Worm (Caenorhabditis elegans) whole organism, L1 larva: ENCODE data around the gene aat-6.
A peak's percentile ranks its signal among the peaks of the same experiment; 100 is the strongest.

Source experiments
- C16A3.4 ChIP-seq: fragments of 150-350 bp; optimal IDR thresholded peaks from 2 replicates; lab custom pipeline; 2014; ENCODE audit warnings: missing biosample characterization, missing genetic modification characterization
- C34B4.2 ChIP-seq: sonication (generic microtip); optimal IDR thresholded peaks from 2 replicates; lab custom pipeline; 2017; ENCODE audit warnings: mild to moderate bottlenecking, missing genetic modification characterization, missing compliant biosample characterization
- Y116A8C.19 ChIP-seq: sonication (generic microtip); optimal IDR thresholded peaks from 2 replicates; lab custom pipeline; 2016; ENCODE audit warnings: missing compliant biosample characterization, missing genetic modification characterization, borderline replicate concordance
- aha-1 ChIP-seq: fragments of 150-350 bp; optimal IDR thresholded peaks from 2 replicates; lab custom pipeline; 2014; ENCODE audit warnings: missing biosample characterization, missing genetic modification characterization
- blmp-1 ChIP-seq: fragments of 150-350 bp; optimal IDR thresholded peaks from 2 replicates; lab custom pipeline; 2014; ENCODE audit warnings: missing biosample characterization, missing genetic modification characterization
- ceh-63 ChIP-seq: fragments of 200-800 bp; sonication (Bioruptor generic); optimal IDR thresholded peaks from 2 replicates; lab custom pipeline; 2018; ENCODE audit warnings: mild to moderate bottlenecking, missing genetic modification characterization, missing compliant biosample characterization
- ceh-82 ChIP-seq, 3 experiments: fragments of 150-350 bp in 1 of 3; sonication (generic microtip) in 2 of 3; optimal IDR thresholded peaks; 2 replicates each; lab custom pipeline; 2014 to 2017; ENCODE audit warnings: missing biosample characterization in 3 of 3, missing genetic modification characterization in 3 of 3
- dpl-1 ChIP-seq, 3 experiments: fragments of 150-350 bp in 2 of 3; sonication (generic microtip) in 1 of 3; optimal IDR thresholded peaks; 2 replicates each; lab custom pipeline; 2014 to 2017; ENCODE audit warnings: missing biosample characterization in 3 of 3, missing genetic modification characterization in 3 of 3, missing genetic modification reagents in 3 of 3
- efl-1 ChIP-seq, 4 experiments: fragments of 150-350 bp; optimal IDR thresholded peaks in 3 of 4; peaks in 1 of 4; 1 replicate in 1 of 4; 2 replicates in 3 of 4; lab custom pipeline; 2014; ENCODE audit warnings: missing biosample characterization in 2 of 4, missing genetic modification characterization in 2 of 4, missing genetic modification reagents in 2 of 4
- egl-27 ChIP-seq, 2 experiments: fragments of 150-350 bp in 1 of 2; sonication (generic microtip); optimal IDR thresholded peaks; 3 replicates each; lab custom pipeline; 2017 to 2018; ENCODE audit warnings: missing biosample characterization in 2 of 2, missing genetic modification characterization in 2 of 2, missing genetic modification reagents in 2 of 2
- ets-5 ChIP-seq: fragments of 200-800 bp; sonication (Bioruptor generic); IDR thresholded peaks from 2 replicates; pipeline ENCODE4 v1.3.6; 2022; ENCODE audit warnings: missing genetic modification characterization, missing compliant biosample characterization
- fkh-4 ChIP-seq: sonication (generic microtip); optimal IDR thresholded peaks from 2 replicates; lab custom pipeline; 2016; ENCODE audit warnings: missing compliant biosample characterization, missing genetic modification characterization, borderline replicate concordance
- fos-1 ChIP-seq: fragments of 150-350 bp; optimal IDR thresholded peaks from 2 replicates; lab custom pipeline; 2014; ENCODE audit warnings: missing biosample characterization, missing genetic modification characterization
- grh-1 ChIP-seq: fragments of 200-800 bp; sonication (Bioruptor generic); IDR thresholded peaks from 2 replicates; pipeline ENCODE4 v1.3.6; 2022; ENCODE audit warnings: missing genetic modification reagents, missing genetic modification characterization, missing compliant biosample characterization
- hlh-17 ChIP-seq: fragments of 200-800 bp; sonication (Bioruptor generic); optimal IDR thresholded peaks from 2 replicates; lab custom pipeline; 2018; ENCODE audit warnings: missing genetic modification characterization, mild to moderate bottlenecking, missing compliant biosample characterization, moderate library complexity, borderline replicate concordance
- hlh-4 ChIP-seq: sonication (generic microtip); optimal IDR thresholded peaks from 2 replicates; lab custom pipeline; 2016; ENCODE audit warnings: mild to moderate bottlenecking, missing genetic modification characterization, missing compliant biosample characterization
- hpl-2 ChIP-seq: fragments of 150-350 bp; optimal IDR thresholded peaks from 2 replicates; lab custom pipeline; 2014; ENCODE audit warnings: missing biosample characterization, missing genetic modification reagents, missing genetic modification characterization
- irx-1 ChIP-seq: sonication (generic microtip); optimal IDR thresholded peaks from 2 replicates; lab custom pipeline; 2016; ENCODE audit warnings: missing genetic modification characterization, missing compliant biosample characterization
- isw-1 ChIP-seq: fragments of 200-800 bp; sonication (Bioruptor generic); IDR thresholded peaks from 2 replicates; pipeline ENCODE4 v1.3.6; 2022; ENCODE audit warnings: missing genetic modification characterization, missing compliant biosample characterization
- lin-14 ChIP-seq: fragments of 200-800 bp; sonication (Bioruptor generic); optimal IDR thresholded peaks from 2 replicates; lab custom pipeline; 2018; ENCODE audit warnings: mild to moderate bottlenecking, missing genetic modification characterization, moderate library complexity, missing compliant biosample characterization
- lin-15B ChIP-seq: fragments of 150-350 bp; sonication (generic microtip); optimal IDR thresholded peaks from 3 replicates; lab custom pipeline; 2014; ENCODE audit warnings: missing biosample characterization, missing genetic modification characterization
- lin-35 ChIP-seq, 2 experiments: fragments of 150-350 bp; optimal IDR thresholded peaks; 2 replicates each; lab custom pipeline; 2014; ENCODE audit warnings: missing biosample characterization in 2 of 2, missing genetic modification characterization in 2 of 2, missing genetic modification reagents in 2 of 2
- lir-3 ChIP-seq: sonication (generic microtip); optimal IDR thresholded peaks from 2 replicates; lab custom pipeline; 2016; ENCODE audit warnings: mild to moderate bottlenecking, missing genetic modification characterization, moderate library complexity, missing compliant biosample characterization; ENCODE audit not compliant: poor library complexity
- lsy-2 ChIP-seq, 2 experiments: fragments of 150-350 bp; optimal IDR thresholded peaks; 2 replicates each; lab custom pipeline; 2014; ENCODE audit warnings: missing biosample characterization in 2 of 2, missing genetic modification characterization in 2 of 2
- mep-1 ChIP-seq: fragments of 150-350 bp; optimal IDR thresholded peaks from 2 replicates; lab custom pipeline; 2014; ENCODE audit warnings: missing biosample characterization, missing genetic modification characterization
- nhr-12 ChIP-seq: sonication (generic microtip); optimal IDR thresholded peaks from 2 replicates; lab custom pipeline; 2017; ENCODE audit warnings: missing biosample characterization, missing genetic modification characterization
- nhr-237 ChIP-seq: fragments of 150-350 bp; optimal IDR thresholded peaks from 2 replicates; lab custom pipeline; 2014; ENCODE audit warnings: missing biosample characterization, missing genetic modification characterization
- nhr-77 ChIP-seq: fragments of 150-350 bp; optimal IDR thresholded peaks from 2 replicates; lab custom pipeline; 2014; ENCODE audit warnings: missing biosample characterization, missing genetic modification characterization
- nhr-84 ChIP-seq: sonication (generic microtip); optimal IDR thresholded peaks from 2 replicates; lab custom pipeline; 2017; ENCODE audit warnings: missing biosample characterization, missing genetic modification characterization
- nhr-85 ChIP-seq: sonication (generic microtip); peaks from one replicate; lab custom pipeline; 2016; ENCODE audit warnings: missing genetic modification characterization, inconsistent platforms, missing compliant biosample characterization
- nhr-90 ChIP-seq: sonication (generic microtip); optimal IDR thresholded peaks from 2 replicates; lab custom pipeline; 2016; ENCODE audit warnings: mild to moderate bottlenecking, missing genetic modification characterization, missing compliant biosample characterization; ENCODE audit not compliant: poor library complexity
- pax-3 ChIP-seq: fragments of 200-800 bp; sonication (Bioruptor generic); optimal IDR thresholded peaks from 2 replicates; lab custom pipeline; 2018; ENCODE audit warnings: mild to moderate bottlenecking, missing genetic modification characterization, moderate library complexity, missing compliant biosample characterization
- snpc-4 ChIP-seq: fragments of 150-350 bp; optimal IDR thresholded peaks from 2 replicates; lab custom pipeline; 2014; ENCODE audit warnings: missing biosample characterization, missing genetic modification characterization
- tbx-2 ChIP-seq: sonication (generic microtip); optimal IDR thresholded peaks from 2 replicates; lab custom pipeline; 2016; ENCODE audit warnings: missing genetic modification characterization, missing compliant biosample characterization
- xbp-1 ChIP-seq: sonication (generic microtip); optimal IDR thresholded peaks from 2 replicates; lab custom pipeline; 2016; ENCODE audit warnings: missing genetic modification characterization, missing compliant biosample characterization
- zip-4 ChIP-seq: fragments of 200-800 bp; sonication (Bioruptor generic); optimal IDR thresholded peaks from 2 replicates; lab custom pipeline; 2018; ENCODE audit warnings: mild to moderate bottlenecking, missing genetic modification characterization, moderate library complexity, missing compliant biosample characterization

The aat-6 gene

ce11 chrV:11503081-11503751 lies 32.8 kb upstream of the aat-6 start, which contains the start of gene C55A6.12:
C55A6.12 (minus strand) TSS chrV:11503131.
- TF ChIP-seq lsy-2 (tag; optimal IDR thresholded peaks at IDR 0.05; lab: Kevin White, UChicago) = peak in 1 of 2 experiments; percentile 24
- TF ChIP-seq pax-3 = no peak
- peak in 1 of 2 experiments; percentile 74 for TF ChIP-seq efl-1 (optimal IDR thresholded peaks at IDR 0.05; lab: Kevin White, UChicago)
- TF ChIP-seq efl-1 (GFP tag; optimal IDR thresholded peaks at IDR 0.05 in 1 of 2; lab: Kevin White, UChicago) = peak; percentile 77 to 96
- TF ChIP-seq lin-35 (GFP tag; optimal IDR thresholded peaks at IDR 0.05; lab: Kevin White, UChicago) = peak; percentile 25 to 77
- TF ChIP-seq xbp-1 (tag; lab: Kevin White, UChicago) = peak; percentile 48
- no peak for TF ChIP-seq fkh-4
- TF ChIP-seq grh-1 = peak; percentile 49; the same call in 1 of the 2 replicates
- TF ChIP-seq nhr-84 = no peak
- TF ChIP-seq nhr-85 (tag; lab: Kevin White, UChicago) = peak; percentile 28
- no peak for TF ChIP-seq egl-27 (tag; optimal IDR thresholded peaks at IDR 0.05; lab: Kevin White, UChicago)
- peak; percentile 27 to 68 (median 65) for TF ChIP-seq dpl-1 (GFP tag; optimal IDR thresholded peaks at IDR 0.05; lab: Kevin White, UChicago)

ce11 chrV:11500980-11501379 lies 30.5 kb upstream of the aat-6 start:
- no peak for TF ChIP-seq efl-1 (optimal IDR thresholded peaks at IDR 0.05; lab: Kevin White, UChicago)
- peak in 1 of 2 experiments; percentile 64 for TF ChIP-seq efl-1 (GFP tag; optimal IDR thresholded peaks at IDR 0.05 in 1 of 2; lab: Kevin White, UChicago)
- no peak for TF ChIP-seq ets-5 (GFP tag; lab: Robert Waterston, UW)
- no peak for TF ChIP-seq fos-1 (tag; lab: Kevin White, UChicago)
- peak; percentile 33 for TF ChIP-seq blmp-1 (tag; lab: Kevin White, UChicago)

ce11 chrV:11499786-11500185 lies 29.3 kb upstream of the aat-6 start:
- TF ChIP-seq fos-1 (tag; lab: Kevin White, UChicago) = no peak
- TF ChIP-seq snpc-4 (tag; lab: Kevin White, UChicago) = no peak
- TF ChIP-seq lin-14 (GFP tag; lab: Kevin White, UChicago) = peak; percentile 48
- TF ChIP-seq nhr-12 (tag; lab: Kevin White, UChicago) = no peak
- TF ChIP-seq nhr-77 = no peak
- no peak for TF ChIP-seq tbx-2
- no peak for TF ChIP-seq isw-1 (GFP tag; lab: Robert Waterston, UW)
- no peak for TF ChIP-seq pax-3
- no peak for TF ChIP-seq hlh-4 (tag; lab: Kevin White, UChicago)
- TF ChIP-seq hlh-17 (GFP tag; lab: Kevin White, UChicago) = no peak
- TF ChIP-seq lin-35 (GFP tag; optimal IDR thresholded peaks at IDR 0.05; lab: Kevin White, UChicago) = no peak
- no peak for TF ChIP-seq aha-1
- peak; percentile 40 for TF ChIP-seq blmp-1 (tag; lab: Kevin White, UChicago)
- TF ChIP-seq nhr-237 (tag; lab: Kevin White, UChicago) = no peak
- TF ChIP-seq nhr-90 (tag; lab: Kevin White, UChicago) = no peak

- no peak for TF ChIP-seq nhr-237 (tag; lab: Kevin White, UChicago)
- no peak for TF ChIP-seq C34B4.2 (tag; lab: Kevin White, UChicago)
- TF ChIP-seq irx-1 (tag; lab: Kevin White, UChicago) = no peak
- no peak for TF ChIP-seq egl-27 (tag; optimal IDR thresholded peaks at IDR 0.05; lab: Kevin White, UChicago)
- no peak for TF ChIP-seq lin-15B (tag; lab: Kevin White, UChicago)
- TF ChIP-seq ceh-82 (tag; optimal IDR thresholded peaks at IDR 0.05; lab: Kevin White, UChicago) = no peak
- TF ChIP-seq ceh-63 = no peak
- TF ChIP-seq hlh-4 (tag; lab: Kevin White, UChicago) = no peak
- TF ChIP-seq hpl-2 (GFP tag; lab: Kevin White, UChicago) = no peak
- TF ChIP-seq Y116A8C.19 (tag; lab: Kevin White, UChicago) = no peak
- no peak for TF ChIP-seq zip-4 (GFP tag; lab: Kevin White, UChicago)
- no peak for TF ChIP-seq nhr-77
- no peak for TF ChIP-seq lir-3 (tag; lab: Kevin White, UChicago)
- TF ChIP-seq C16A3.4 = no peak
- no peak for TF ChIP-seq mep-1 (tag; lab: Kevin White, UChicago)
- no peak for TF ChIP-seq tbx-2
- TF ChIP-seq snpc-4 (tag; lab: Kevin White, UChicago) = no peak
- TF ChIP-seq, all 84 proteins: peak for 0
Measured at ce11 chrV:11497475-11497874, 27.0 kb upstream of the aat-6 start.
